Fruit fly (Drosophila melanogaster): ENCODE results near the gene tho2.
A peak's percentile ranks its signal among the peaks of the same experiment; 100 is the strongest.

Gene tho2

DNA sequence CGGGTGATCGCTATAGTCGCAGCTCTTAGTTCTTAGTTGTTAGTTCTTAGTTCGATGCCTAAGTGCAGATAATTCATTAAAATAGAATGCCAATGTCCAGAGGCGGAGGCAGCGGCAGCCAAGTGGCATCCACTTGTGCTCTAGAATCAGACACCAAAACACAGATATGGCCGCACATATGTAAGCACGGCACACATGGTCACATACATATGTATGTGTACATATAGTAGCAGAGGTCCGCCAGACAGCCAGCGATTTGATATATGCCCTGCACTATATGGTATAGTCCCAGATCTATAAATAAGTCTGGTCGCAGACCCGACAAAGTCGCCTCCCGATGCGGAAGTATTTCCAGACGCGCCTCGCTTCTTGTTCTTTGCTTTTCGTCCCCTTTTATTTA lies 35.7 kb upstream of the tho2 start:
- TF ChIP-seq Gug (GFP tag; IDR thresholded peaks at IDR 0.05) (no peak), dac (GFP tag; optimal IDR thresholded peaks at IDR 0.05) (no peak), CG16779 (tag; optimal IDR thresholded peaks at IDR 0.05) (no peak), Hr39 (GFP tag; optimal IDR thresholded peaks at IDR 0.05) (no peak), Lpt (GFP tag; optimal IDR thresholded peaks at IDR 0.05) (no peak), vri (GFP tag; optimal IDR thresholded peaks at IDR 0.05) (no peak), CG10631 (GFP tag; optimal IDR thresholded peaks at IDR 0.05) (no peak), Sox102F (GFP tag; optimal IDR thresholded peaks at IDR 0.05) (no peak), Eip93F (GFP tag; optimal IDR thresholded peaks at IDR 0.05) (no peak), fd85E (GFP tag; optimal IDR thresholded peaks at IDR 0.05) (no peak), Ets96B (tag; optimal IDR thresholded peaks at IDR 0.05) (no peak)

DNA sequence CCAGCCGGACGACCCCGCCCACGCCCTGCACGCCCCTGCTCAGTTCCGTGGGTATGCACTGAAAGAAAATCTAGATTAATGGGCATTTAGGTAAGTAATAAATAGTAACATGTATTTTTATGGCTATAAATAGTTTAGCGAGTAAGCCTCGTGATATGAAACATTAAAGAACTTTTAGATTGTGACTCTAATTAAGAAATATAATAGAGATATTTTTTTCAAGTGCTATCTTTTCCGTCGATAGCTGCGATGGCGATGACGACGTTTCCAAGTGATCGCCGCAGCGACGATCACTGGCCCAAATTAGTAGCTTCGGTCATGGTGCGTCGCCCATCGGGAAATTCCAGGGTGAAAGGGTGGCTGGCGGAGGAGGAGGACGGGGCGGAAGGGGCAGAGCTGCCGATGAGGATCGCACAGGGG lies 35.1 kb upstream of the tho2 start:
- TF ChIP-seq salr (GFP tag; optimal IDR thresholded peaks at IDR 0.05) (peak; percentile 66 to 77), Sox14 (GFP tag; optimal IDR thresholded peaks at IDR 0.05) (peak; percentile 82), fd59A (GFP tag; optimal IDR thresholded peaks at IDR 0.05) (peak; percentile 82), acj6 (GFP tag; optimal IDR thresholded peaks at IDR 0.05) (peak; percentile 84), CG9139 (GFP tag; optimal IDR thresholded peaks at IDR 0.05) (peak; percentile 71), fkh (GFP tag; optimal IDR thresholded peaks at IDR 0.05) (peak; percentile 16), CG4318 (GFP tag; optimal IDR thresholded peaks at IDR 0.05) (peak; percentile 78), CG6854 (GFP tag; optimal IDR thresholded peaks at IDR 0.05) (peak; percentile 68), OdsH (GFP tag; optimal IDR thresholded peaks at IDR 0.05) (peak; percentile 87), ss (GFP tag; optimal IDR thresholded peaks at IDR 0.05) (peak; percentile 72 to 83), Ets21C (GFP tag; optimal IDR thresholded peaks at IDR 0.05) (peak; percentile 54), CG8632 (GFP tag; optimal IDR thresholded peaks at IDR 0.05) (peak; percentile 84), spab (GFP tag; optimal IDR thresholded peaks at IDR 0.05) (peak; percentile 79), esn (GFP tag; optimal IDR thresholded peaks at IDR 0.05) (peak; percentile 81), CG34406 (GFP tag; optimal IDR thresholded peaks at IDR 0.05) (peak; percentile 87), Met (GFP tag; optimal IDR thresholded peaks at IDR 0.05) (peak; percentile 76), cyc (GFP tag; optimal IDR thresholded peaks at IDR 0.05) (peak; percentile 79), CG6808 (GFP tag; optimal IDR thresholded peaks at IDR 0.05) (peak; percentile 85), achi (GFP tag; optimal IDR thresholded peaks at IDR 0.05) (peak; percentile 89), CG11762 (GFP tag; optimal IDR thresholded peaks at IDR 0.05; ENCODE audit: insufficient read depth) (peak; percentile 71), Sox102F (GFP tag; optimal IDR thresholded peaks at IDR 0.05) (peak; percentile 80), CG6163 (GFP tag; IDR thresholded peaks at IDR 0.05) (peak; percentile 94), vri (GFP tag; optimal IDR thresholded peaks at IDR 0.05) (peak; percentile 55), Hr38 (GFP tag; optimal IDR thresholded peaks at IDR 0.05) (no peak), Ets96B (tag; optimal IDR thresholded peaks at IDR 0.05) (peak; percentile 89), Eip78C (GFP tag) (peak; percentile 96), CG8119 (GFP tag; IDR thresholded peaks at IDR 0.05) (peak; percentile 91), svp (GFP tag) (peak; percentile 94), lz (GFP tag; optimal IDR thresholded peaks at IDR 0.05) (peak; percentile 81), CG6276 (GFP tag; optimal IDR thresholded peaks at IDR 0.05) (peak; percentile 84), eg (GFP tag; IDR thresholded peaks at IDR 0.05) (peak; percentile 92), Gug (GFP tag; IDR thresholded peaks at IDR 0.05) (peak; percentile 78), CG7368 (GFP tag; optimal IDR thresholded peaks at IDR 0.05) (peak; percentile 77), CG3032 (tag; optimal IDR thresholded peaks at IDR 0.05) (peak; percentile 86), Hr39 (GFP tag; optimal IDR thresholded peaks at IDR 0.05) (peak; percentile 70), topi (GFP tag; optimal IDR thresholded peaks at IDR 0.05) (peak; percentile 85), CG1621 (tag; optimal IDR thresholded peaks at IDR 0.05) (peak; percentile 84), CG11294 (GFP tag; IDR thresholded peaks at IDR 0.05) (peak; percentile 76), CG10669 (GFP tag; optimal IDR thresholded peaks at IDR 0.05) (peak; percentile 83), CG31627 (GFP tag; optimal IDR thresholded peaks at IDR 0.05) (peak; percentile 67), Eip93F (GFP tag; optimal IDR thresholded peaks at IDR 0.05) (no peak), Sox15 (GFP tag; optimal IDR thresholded peaks at IDR 0.05) (peak; percentile 74), CG10631 (GFP tag; optimal IDR thresholded peaks at IDR 0.05) (peak; percentile 83), Hr4 (GFP tag; optimal IDR thresholded peaks at IDR 0.05) (peak; percentile 82), CG11902 (GFP tag; optimal IDR thresholded peaks at IDR 0.05) (peak; percentile 73), CG3919 (GFP tag; optimal IDR thresholded peaks at IDR 0.05) (peak; percentile 88)

Measured in whole organism, prepupa.